Fruit fly (Drosophila melanogaster): ENCODE results near the gene hng3.
A peak's percentile ranks its signal among the peaks of the same experiment; 100 is the strongest.

Gene hng3

DNA sequence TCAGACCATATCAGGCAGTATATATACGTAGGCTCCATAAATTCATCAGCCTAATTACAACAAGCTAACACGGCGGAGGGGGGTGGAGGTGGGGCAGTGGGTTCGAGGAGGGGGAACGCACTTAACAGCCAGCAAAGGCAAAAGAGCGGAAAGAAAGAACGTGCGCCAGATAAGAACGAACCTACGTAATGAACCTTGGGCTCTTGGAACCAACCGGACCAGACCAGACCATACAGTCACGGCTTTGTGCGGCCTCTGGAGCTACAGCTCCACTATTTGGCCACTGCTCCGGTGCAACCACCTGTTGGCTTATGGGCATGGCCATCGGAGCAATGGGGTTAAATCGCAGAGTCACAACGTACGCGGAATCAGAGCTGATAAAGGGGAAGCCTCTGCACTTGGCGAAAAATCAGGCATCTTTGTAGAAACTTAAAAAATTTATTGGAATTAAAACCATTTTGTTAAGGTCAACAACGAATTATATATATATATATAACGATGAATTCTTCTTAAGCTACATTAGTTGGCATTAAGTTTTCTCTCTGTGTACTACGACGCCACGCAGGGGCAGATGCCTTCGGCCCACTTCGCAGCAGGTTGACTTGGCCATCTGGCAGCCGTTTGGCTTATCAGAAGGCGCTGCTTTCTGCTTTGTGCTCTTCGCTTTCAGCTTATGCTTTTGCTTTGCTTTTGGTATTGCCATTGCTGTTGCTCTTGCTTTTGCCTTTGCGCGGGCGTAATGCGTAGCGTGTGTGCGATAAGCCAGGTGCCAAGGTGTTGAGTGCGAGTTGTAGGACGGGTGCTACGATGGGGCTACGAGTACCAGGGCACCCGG, 25.8 kb upstream of the hng3 start (continued):
- TF ChIP-seq onecut (GFP tag; IDR thresholded peaks at IDR 0.05) (peak; percentile 89), CG12219 (GFP tag; optimal IDR thresholded peaks at IDR 0.05) (peak; percentile 83), dmrt11E (tag; optimal IDR thresholded peaks at IDR 0.05) (peak; percentile 79), CG30431 (GFP tag; optimal IDR thresholded peaks at IDR 0.05) (peak; percentile 84), tgo (GFP tag; IDR thresholded peaks at IDR 0.05) (peak; percentile 97), CG33557 (GFP tag; optimal IDR thresholded peaks at IDR 0.05) (peak; percentile 52), slou (GFP tag; optimal IDR thresholded peaks at IDR 0.05) (peak; percentile 71), CTCF (GFP tag; optimal IDR thresholded peaks at IDR 0.05) (peak; percentile 39), NFAT (GFP tag; IDR thresholded peaks at IDR 0.05) (peak; percentile 93), GATAe (GFP tag; conservative IDR thresholded peaks at IDR 0.05) (peak; percentile 95), az2 (GFP tag; optimal IDR thresholded peaks at IDR 0.05) (peak; percentile 92), Hmx (GFP tag; optimal IDR thresholded peaks at IDR 0.05) (peak; percentile 67), CG18262 (tag; optimal IDR thresholded peaks at IDR 0.05) (peak; percentile 84), jing (GFP tag; optimal IDR thresholded peaks at IDR 0.05) (peak; percentile 82), CG3726 (GFP tag; IDR thresholded peaks at IDR 0.05) (peak; percentile 94), CG18476 (GFP tag; optimal IDR thresholded peaks at IDR 0.05) (peak; percentile 73), lab (GFP tag; optimal IDR thresholded peaks at IDR 0.05) (peak; percentile 94), CG17612 (GFP tag; IDR thresholded peaks at IDR 0.05) (peak; percentile 82), vfl (GFP tag; optimal IDR thresholded peaks at IDR 0.05) (peak; percentile 76), zf30C (GFP tag; optimal IDR thresholded peaks at IDR 0.05) (peak; percentile 86), CG14710 (tag; optimal IDR thresholded peaks at IDR 0.05) (peak; percentile 74), Dip2 (GFP tag; IDR thresholded peaks at IDR 0.05) (peak; percentile 54; the same call in 1 of the 2 replicates), nerfin-1 (tag; optimal IDR thresholded peaks at IDR 0.05) (peak; percentile 65), CG13424 (tag; optimal IDR thresholded peaks at IDR 0.05) (peak; percentile 96), CG8089 (GFP tag; optimal IDR thresholded peaks at IDR 0.05) (peak; percentile 50), sd (tag; optimal IDR thresholded peaks at IDR 0.05) (peak; percentile 67), CG7839 (tag; optimal IDR thresholded peaks at IDR 0.05) (peak; percentile 94), CG10654 (GFP tag; optimal IDR thresholded peaks at IDR 0.05) (peak; percentile 70), jumu (GFP tag; optimal IDR thresholded peaks at IDR 0.05) (peak; percentile 36), ash1 (GFP tag; optimal IDR thresholded peaks at IDR 0.05) (no peak), CG12104 (GFP tag; optimal IDR thresholded peaks at IDR 0.05) (peak; percentile 82), CG4854 (GFP tag; optimal IDR thresholded peaks at IDR 0.05) (peak; percentile 70), CG13775 (GFP tag; optimal IDR thresholded peaks at IDR 0.05) (peak; percentile 90), CG3838 (GFP tag; optimal IDR thresholded peaks at IDR 0.05) (peak; percentile 71), ab (GFP tag; optimal IDR thresholded peaks at IDR 0.05) (peak; percentile 56), wor (GFP tag; IDR thresholded peaks at IDR 0.05) (peak; percentile 93), Xrp1 (GFP tag; IDR thresholded peaks at IDR 0.05) (peak; percentile 97), nerfin-2 (GFP tag; IDR thresholded peaks at IDR 0.05; ENCODE audit: partially characterized antibody) (no peak), chif (GFP tag; optimal IDR thresholded peaks at IDR 0.05) (peak; percentile 38 to 77), CG17359 (tag; optimal IDR thresholded peaks at IDR 0.05) (peak; percentile 89), CG9876 (GFP tag; optimal IDR thresholded peaks at IDR 0.05) (no peak), CG34422 (GFP tag; IDR thresholded peaks at IDR 0.05) (peak; percentile 97), ac (GFP tag; optimal IDR thresholded peaks at IDR 0.05) (no peak), grau (tag; optimal IDR thresholded peaks at IDR 0.05) (peak; percentile 94), CG1024 (GFP tag; IDR thresholded peaks at IDR 0.05) (peak; percentile 90), CG15696 (tag; optimal IDR thresholded peaks at IDR 0.05) (peak; percentile 44), CG10959 (GFP tag; IDR thresholded peaks at IDR 0.05) (peak; percentile 84), stc (GFP tag; IDR thresholded peaks at IDR 0.05) (peak; percentile 95), HLHmδ (GFP tag; optimal IDR thresholded peaks at IDR 0.05) (peak; percentile 33)

Measured in whole organism, embryonic.